Worm (Caenorhabditis elegans) whole organism, early embryonic: ENCODE measurements around the gene F17E9.15.
A peak's percentile ranks its signal among the peaks of the same experiment; 100 is the strongest.

ENCODE experiments used
- B0310.2 ChIP-seq: sonication (generic microtip); optimal IDR thresholded peaks from 2 replicates; lab custom pipeline; 2016; ENCODE audit warnings: mild to moderate bottlenecking, missing genetic modification characterization, missing compliant biosample characterization
- F13C5.2 ChIP-seq: sonication (generic microtip); optimal IDR thresholded peaks from 2 replicates; lab custom pipeline; 2017; ENCODE audit warnings: mild to moderate bottlenecking, missing genetic modification characterization, inconsistent platforms, missing compliant biosample characterization
- aly-1 ChIP-seq: sonication (generic microtip); optimal IDR thresholded peaks from 2 replicates; lab custom pipeline; 2016; ENCODE audit warnings: missing genetic modification characterization, missing compliant biosample characterization
- ama-1 ChIP-seq: fragments of 150-350 bp; optimal IDR thresholded peaks from 2 replicates; lab custom pipeline; 2014
- ceh-13 ChIP-seq: fragments of 200-800 bp; sonication (Bioruptor generic); optimal IDR thresholded peaks from 2 replicates; lab custom pipeline; 2018; ENCODE audit warnings: mild to moderate bottlenecking, missing genetic modification characterization, missing compliant biosample characterization
- ceh-36 ChIP-seq: sonication (generic microtip); optimal IDR thresholded peaks from 2 replicates; lab custom pipeline; 2016; ENCODE audit warnings: missing genetic modification characterization, inconsistent platforms, missing compliant biosample characterization
- ets-7 ChIP-seq: sonication (generic microtip); optimal IDR thresholded peaks from 2 replicates; lab custom pipeline; 2016; ENCODE audit warnings: missing genotype, missing genetic modification characterization, missing compliant biosample characterization
- flt-1 ChIP-seq: fragments of 200-800 bp; sonication (Bioruptor generic); IDR thresholded peaks from 2 replicates; pipeline ENCODE4 v1.3.6; 2022; ENCODE audit warnings: missing genetic modification characterization, missing compliant biosample characterization
- hmbx-1 ChIP-seq: sonication (generic microtip); optimal IDR thresholded peaks from 2 replicates; lab custom pipeline; 2016; ENCODE audit warnings: mild to moderate bottlenecking, missing genetic modification characterization, missing compliant biosample characterization
- hmg-4 ChIP-seq: fragments of 200-800 bp; sonication (Bioruptor generic); optimal IDR thresholded peaks from 2 replicates; lab custom pipeline; 2018; ENCODE audit warnings: mild to moderate bottlenecking, missing genetic modification characterization, missing compliant biosample characterization
- hnd-1 ChIP-seq: sonication (generic microtip); optimal IDR thresholded peaks from 2 replicates; lab custom pipeline; 2016; ENCODE audit warnings: missing genetic modification characterization, missing compliant biosample characterization
- pes-1 ChIP-seq: fragments of 200-800 bp; sonication (Bioruptor generic); IDR thresholded peaks from 2 replicates; pipeline ENCODE4 v1.3.6; 2022; ENCODE audit warnings: missing genetic modification reagents, missing genetic modification characterization, missing compliant biosample characterization
- scrt-1 ChIP-seq: fragments of 200-800 bp; sonication (Bioruptor generic); IDR thresholded peaks from 2 replicates; pipeline ENCODE4 v1.3.6; 2022; ENCODE audit warnings: missing genetic modification characterization, missing compliant biosample characterization
- sea-1 ChIP-seq: fragments of 200-800 bp; sonication (Bioruptor generic); conservative IDR thresholded peaks from 2 replicates; pipeline ENCODE4 v1.3.6; 2022; ENCODE audit warnings: missing genetic modification characterization, missing compliant biosample characterization
- tbx-11 ChIP-seq: fragments of 200-800 bp; sonication (Bioruptor generic); IDR thresholded peaks from 2 replicates; pipeline ENCODE4 v1.3.6; 2022; ENCODE audit warnings: missing genetic modification characterization, missing compliant biosample characterization
- tbx-37 ChIP-seq: fragments of 200-800 bp; sonication (Bioruptor generic); conservative IDR thresholded peaks from 2 replicates; pipeline ENCODE4 v1.3.6; 2022; ENCODE audit warnings: missing genetic modification reagents, missing genetic modification characterization, missing compliant biosample characterization
- tra-4 ChIP-seq: sonication (generic microtip); optimal IDR thresholded peaks from 2 replicates; lab custom pipeline; 2017; ENCODE audit warnings: missing genetic modification characterization, missing compliant biosample characterization

F17E9.15 gene

ce11 chrIV:8363163-8363562 lies 15.9 kb downstream of the F17E9.15 start, which contains the start of gene D2096.12:
Gene D2096.12 (plus strand): TSS chrIV:8363463.
- no peak for TF ChIP-seq ama-1
- TF ChIP-seq ets-7 (tag; lab: Kevin White, UChicago) = no peak
- TF ChIP-seq hmbx-1 = no peak
- no peak for TF ChIP-seq tra-4
- TF ChIP-seq scrt-1 (GFP tag; lab: Robert Waterston, UW) = no peak
- no peak for TF ChIP-seq aly-1 (tag; lab: Kevin White, UChicago)
- TF ChIP-seq ceh-13 (GFP tag; lab: Kevin White, UChicago) = no peak
- TF ChIP-seq hnd-1 (tag; lab: Kevin White, UChicago) = no peak
- TF ChIP-seq ceh-36 (tag; lab: Kevin White, UChicago) = no peak
- no peak for TF ChIP-seq tbx-11 (GFP tag; lab: Robert Waterston, UW)
- no peak for TF ChIP-seq tbx-37 (GFP tag; lab: Robert Waterston, UW)
- TF ChIP-seq B0310.2 (tag; lab: Kevin White, UChicago) = no peak

ce11 chrIV:8366295-8366694 lies 19.1 kb downstream of the F17E9.15 start, which contains the start of gene aagr-1:
Gene aagr-1 (plus strand): TSS chrIV:8366521.
- TF ChIP-seq flt-1 (GFP tag; lab: Robert Waterston, UW) (no peak), ama-1 (no peak), B0310.2 (tag; lab: Kevin White, UChicago) (no peak), ets-7 (tag; lab: Kevin White, UChicago) (no peak), ceh-13 (GFP tag; lab: Kevin White, UChicago) (no peak), tbx-11 (GFP tag; lab: Robert Waterston, UW) (no peak), tbx-37 (GFP tag; lab: Robert Waterston, UW) (no peak), pes-1 (GFP tag; lab: Robert Waterston, UW) (no peak), scrt-1 (GFP tag; lab: Robert Waterston, UW) (no peak), hnd-1 (tag; lab: Kevin White, UChicago) (no peak), hmg-4 (GFP tag; lab: Kevin White, UChicago) (no peak), F13C5.2 (tag; lab: Kevin White, UChicago) (no peak), hmbx-1 (no peak), ceh-36 (tag; lab: Kevin White, UChicago) (no peak)

DNA sequence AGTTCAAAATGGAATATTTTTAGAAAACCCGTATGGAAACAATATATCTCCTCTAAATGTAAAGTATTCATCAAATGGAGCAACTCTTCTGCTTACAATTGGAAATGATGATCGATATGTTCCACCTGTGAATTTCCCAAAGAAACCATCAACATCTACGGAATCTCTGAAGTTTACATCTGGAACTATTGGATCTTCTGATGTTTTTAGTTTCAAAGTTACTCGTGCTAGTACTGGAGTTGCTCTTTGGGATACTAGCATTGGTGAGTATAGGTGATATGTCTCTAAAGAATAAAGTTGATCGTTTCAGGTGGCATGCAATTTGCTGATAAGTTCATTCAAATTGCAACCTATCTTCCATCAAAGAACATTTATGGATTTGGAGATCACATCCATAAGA lies 20.7 kb downstream of the F17E9.15 start:
- TF ChIP-seq B0310.2 (tag; lab: Kevin White, UChicago) (no peak), tbx-11 (GFP tag; lab: Robert Waterston, UW) (no peak), hmbx-1 (no peak), F13C5.2 (tag; lab: Kevin White, UChicago) (no peak), tbx-37 (GFP tag; lab: Robert Waterston, UW) (no peak), pes-1 (GFP tag; lab: Robert Waterston, UW) (no peak), sea-1 (no peak), scrt-1 (GFP tag; lab: Robert Waterston, UW) (no peak), ceh-13 (GFP tag; lab: Kevin White, UChicago) (no peak), flt-1 (GFP tag; lab: Robert Waterston, UW) (no peak), hnd-1 (tag; lab: Kevin White, UChicago) (no peak), ets-7 (tag; lab: Kevin White, UChicago) (no peak), ama-1 (no peak), aly-1 (tag; lab: Kevin White, UChicago) (no peak), hmg-4 (GFP tag; lab: Kevin White, UChicago) (no peak), tra-4 (no peak), ceh-36 (tag; lab: Kevin White, UChicago) (no peak)

DNA sequence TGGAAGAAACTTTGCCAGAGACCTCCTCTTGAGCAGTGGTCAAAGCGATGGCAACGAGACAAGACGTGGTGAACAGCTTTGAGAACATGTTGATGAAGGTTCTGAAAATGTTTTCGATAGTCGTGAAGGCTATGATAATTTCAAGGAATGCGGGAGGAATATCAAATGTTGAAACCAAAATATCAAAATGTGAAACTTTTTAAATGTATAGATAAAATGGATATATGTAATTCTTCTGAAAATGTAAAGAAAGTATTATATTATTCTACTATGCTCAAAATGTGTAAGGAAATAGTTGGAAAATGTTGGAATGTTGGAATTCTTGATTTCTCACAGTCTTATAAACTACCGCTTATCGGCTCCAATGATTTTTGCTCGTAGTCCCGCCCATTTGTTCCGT lies 21.9 kb downstream of the F17E9.15 start, which contains the start of gene D2096.6:
TSS of gene D2096.6 (minus strand) at position 101 of the 400 bp plus-strand sequence.
- TF ChIP-seq sea-1 = no peak
- TF ChIP-seq tbx-37 (GFP tag; lab: Robert Waterston, UW) = no peak
- no peak for TF ChIP-seq tbx-11 (GFP tag; lab: Robert Waterston, UW)
- TF ChIP-seq ceh-36 (tag; lab: Kevin White, UChicago) = no peak
- no peak for TF ChIP-seq pes-1 (GFP tag; lab: Robert Waterston, UW)
- no peak for TF ChIP-seq hnd-1 (tag; lab: Kevin White, UChicago)
- no peak for TF ChIP-seq hmbx-1
- no peak for TF ChIP-seq ama-1
- TF ChIP-seq ceh-13 (GFP tag; lab: Kevin White, UChicago) = no peak
- TF ChIP-seq aly-1 (tag; lab: Kevin White, UChicago) = no peak
- TF ChIP-seq flt-1 (GFP tag; lab: Robert Waterston, UW) = no peak
- no peak for TF ChIP-seq B0310.2 (tag; lab: Kevin White, UChicago)
- no peak for TF ChIP-seq ets-7 (tag; lab: Kevin White, UChicago)
- TF ChIP-seq tra-4 = no peak
- TF ChIP-seq F13C5.2 (tag; lab: Kevin White, UChicago) = no peak

ce11 chrIV:8375381-8375780 lies 28.2 kb downstream of the F17E9.15 start:
- TF ChIP-seq tbx-11 (GFP tag; lab: Robert Waterston, UW) (peak; percentile 88), hnd-1 (tag; lab: Kevin White, UChicago) (peak; percentile 82), tra-4 (peak; percentile 84), scrt-1 (GFP tag; lab: Robert Waterston, UW) (peak; percentile 93), hmbx-1 (peak; percentile 88), tbx-37 (GFP tag; lab: Robert Waterston, UW) (peak; percentile 94), ets-7 (tag; lab: Kevin White, UChicago) (peak; percentile 75), pes-1 (GFP tag; lab: Robert Waterston, UW) (peak; percentile 94), F13C5.2 (tag; lab: Kevin White, UChicago) (peak; percentile 92), sea-1 (peak; percentile 92), B0310.2 (tag; lab: Kevin White, UChicago) (peak; percentile 85), flt-1 (GFP tag; lab: Robert Waterston, UW) (peak; percentile 94), aly-1 (tag; lab: Kevin White, UChicago) (peak; percentile 91), hmg-4 (GFP tag; lab: Kevin White, UChicago) (peak; percentile 96), ceh-36 (tag; lab: Kevin White, UChicago) (peak; percentile 91), ceh-13 (GFP tag; lab: Kevin White, UChicago) (peak; percentile 82), ama-1 (no peak)

- no peak for TF ChIP-seq hnd-1 (tag; lab: Kevin White, UChicago)
- TF ChIP-seq pes-1 (GFP tag; lab: Robert Waterston, UW) = no peak
- TF ChIP-seq flt-1 (GFP tag; lab: Robert Waterston, UW) = no peak
- TF ChIP-seq hmbx-1 = no peak
- no peak for TF ChIP-seq aly-1 (tag; lab: Kevin White, UChicago)
- TF ChIP-seq tra-4 = no peak
- no peak for TF ChIP-seq F13C5.2 (tag; lab: Kevin White, UChicago)
- no peak for TF ChIP-seq hmg-4 (GFP tag; lab: Kevin White, UChicago)
- TF ChIP-seq tbx-37 (GFP tag; lab: Robert Waterston, UW) = no peak
- TF ChIP-seq sea-1 = no peak
- no peak for TF ChIP-seq scrt-1 (GFP tag; lab: Robert Waterston, UW)
- no peak for TF ChIP-seq ceh-13 (GFP tag; lab: Kevin White, UChicago)
- TF ChIP-seq ama-1 = no peak
These were observed 29.7 kb downstream of the F17E9.15 start for ce11 chrIV:8376923-8377322.
